Fruit fly (Drosophila melanogaster) whole organism, embryonic: ENCODE results near the gene lok.

Experiments
- B-H2 ChIP-seq: fragments of 200-800 bp; sonication (Bioruptor generic); optimal IDR thresholded peaks from 2 replicates; lab custom pipeline; 2018; ENCODE audit warnings: missing biosample characterization, mild to moderate bottlenecking, missing genetic modification characterization
- Bdp1 ChIP-seq: fragments of 200-800 bp; sonication (Bioruptor generic); optimal IDR thresholded peaks from 3 replicates; lab custom pipeline; 2016; ENCODE audit warnings: missing biosample characterization, missing genetic modification characterization
- CG10274 ChIP-seq: fragments of 200-800 bp; sonication (Bioruptor generic); optimal IDR thresholded peaks from 3 replicates; lab custom pipeline; 2017; ENCODE audit warnings: missing biosample characterization, mild to moderate bottlenecking, missing genetic modification characterization
- CG10543 ChIP-seq: fragments of 200-800 bp; sonication (Bioruptor generic); optimal IDR thresholded peaks from 3 replicates; lab custom pipeline; 2017; ENCODE audit warnings: missing biosample characterization, mild to moderate bottlenecking, missing genetic modification characterization, moderate library complexity
- CG11085 ChIP-seq: fragments of 200-800 bp; sonication (Bioruptor generic); IDR thresholded peaks from 2 replicates; pipeline ENCODE4 v1.3.6; 2022; ENCODE audit warnings: missing biosample characterization, missing genetic modification characterization
- CG11723 ChIP-seq: fragments of 200-800 bp; sonication (Bioruptor generic); optimal IDR thresholded peaks from 2 replicates; lab custom pipeline; 2017; ENCODE audit warnings: missing biosample characterization, mild to moderate bottlenecking, missing genetic modification characterization
- CG12744 ChIP-seq: fragments of 200-800 bp; sonication (Bioruptor generic); optimal IDR thresholded peaks from 2 replicates; lab custom pipeline; 2016; ENCODE audit warnings: missing biosample characterization, missing genetic modification characterization
- CG14014 ChIP-seq: fragments of 200-800 bp; sonication (Bioruptor generic); IDR thresholded peaks from 2 replicates; pipeline ENCODE4 v1.3.6; 2022; ENCODE audit warnings: missing biosample characterization, missing genetic modification characterization
- CG15073 ChIP-seq: fragments of 200-800 bp; sonication (Bioruptor generic); optimal IDR thresholded peaks from 2 replicates; lab custom pipeline; 2016; ENCODE audit warnings: missing biosample characterization, missing genetic modification characterization
- CG1603 ChIP-seq: fragments of 200-800 bp; sonication (Bioruptor generic); optimal IDR thresholded peaks from 2 replicates; lab custom pipeline; 2019; ENCODE audit warnings: missing biosample characterization, mild to moderate bottlenecking, missing genetic modification characterization, moderate library complexity
- CG17328 ChIP-seq: fragments of 200-800 bp; sonication (Bioruptor generic); IDR thresholded peaks from 2 replicates; pipeline ENCODE4 v1.3.6; 2022; ENCODE audit warnings: missing biosample characterization, missing genetic modification characterization
- CG17912 ChIP-seq: fragments of 200-800 bp; sonication (Bioruptor generic); optimal IDR thresholded peaks from 2 replicates; lab custom pipeline; 2018; ENCODE audit warnings: missing biosample characterization, mild to moderate bottlenecking, missing genetic modification characterization
- CG33557 ChIP-seq: fragments of 200-800 bp; sonication (Bioruptor generic); optimal IDR thresholded peaks from 2 replicates; lab custom pipeline; 2019; ENCODE audit warnings: missing biosample characterization, mild to moderate bottlenecking, missing genetic modification characterization, moderate library complexity
- CG4820 ChIP-seq: fragments of 200-800 bp; sonication (Bioruptor generic); optimal IDR thresholded peaks from 3 replicates; lab custom pipeline; 2016; ENCODE audit warnings: missing biosample characterization, missing genetic modification characterization
- CG5180 ChIP-seq: fragments of 200-800 bp; sonication (Bioruptor generic); optimal IDR thresholded peaks from 3 replicates; lab custom pipeline; 2017; ENCODE audit warnings: missing biosample characterization, missing genetic modification characterization, mild to moderate bottlenecking, moderate library complexity, missing genetic modification reagents
- CG6813 ChIP-seq: fragments of 200-800 bp; sonication (Bioruptor generic); optimal IDR thresholded peaks from 2 replicates; lab custom pipeline; 2017; ENCODE audit warnings: missing biosample characterization, missing genetic modification characterization, mild to moderate bottlenecking, moderate library complexity, missing genetic modification reagents
- CG7372 ChIP-seq: fragments of 200-800 bp; sonication (Bioruptor generic); IDR thresholded peaks from 2 replicates; pipeline ENCODE4 v1.3.6; 2022; ENCODE audit warnings: missing biosample characterization, missing genetic modification characterization
- CG7839 ChIP-seq: fragments of 200-800 bp; sonication (Bioruptor generic); optimal IDR thresholded peaks from 3 replicates; lab custom pipeline; 2018; ENCODE audit warnings: missing biosample characterization, mild to moderate bottlenecking, missing genetic modification characterization, moderate library complexity
- CG9215 ChIP-seq: fragments of 200-800 bp; sonication (Bioruptor generic); IDR thresholded peaks from 2 replicates; pipeline ENCODE4 v1.3.6; 2022; ENCODE audit warnings: missing biosample characterization, missing genetic modification characterization
- Chrac-16 ChIP-seq: fragments of 200-800 bp; sonication (Bioruptor generic); optimal IDR thresholded peaks from 3 replicates; lab custom pipeline; 2016; ENCODE audit warnings: missing biosample characterization, missing genetic modification characterization
- CrebB ChIP-seq: fragments of 200-800 bp; sonication (Bioruptor generic); optimal IDR thresholded peaks from 3 replicates; lab custom pipeline; 2018; ENCODE audit warnings: missing biosample characterization, mild to moderate bottlenecking, missing genetic modification characterization
- Deaf1 ChIP-seq: fragments of 200-800 bp; optimal IDR thresholded peaks from 3 replicates; lab custom pipeline; 2019; ENCODE audit warnings: missing biosample characterization, mild to moderate bottlenecking, missing genetic modification characterization, moderate library complexity
- Dref ChIP-seq: fragments of 200-800 bp; sonication (Bioruptor generic); IDR thresholded peaks from 2 replicates; pipeline ENCODE4 v1.3.6; 2022; ENCODE audit warnings: missing biosample characterization, missing genetic modification characterization
- Ets97D ChIP-seq: fragments of 200-800 bp; sonication (Bioruptor generic); optimal IDR thresholded peaks from 3 replicates; lab custom pipeline; 2016; ENCODE audit warnings: missing biosample characterization, missing genetic modification characterization
- Gug ChIP-seq: fragments of 200-800 bp; sonication (Bioruptor generic); IDR thresholded peaks from 4 replicates; pipeline ENCODE4 v1.3.6; 2022; ENCODE audit warnings: missing biosample characterization, missing genetic modification characterization
- Hand ChIP-seq: fragments of 200-800 bp; sonication (Bioruptor generic); optimal IDR thresholded peaks from 2 replicates; lab custom pipeline; 2017; ENCODE audit warnings: mild to moderate bottlenecking, missing biosample characterization, missing genetic modification reagents, missing genetic modification characterization
- Hey ChIP-seq: fragments of 200-800 bp; sonication (Bioruptor generic); optimal IDR thresholded peaks from 3 replicates; lab custom pipeline; 2018; ENCODE audit warnings: missing biosample characterization, mild to moderate bottlenecking, missing genetic modification characterization
- Hmr ChIP-seq: fragments of 200-800 bp; sonication (Bioruptor generic); optimal IDR thresholded peaks from 3 replicates; lab custom pipeline; 2017; ENCODE audit warnings: mild to moderate bottlenecking, missing biosample characterization, missing genetic modification reagents, missing genetic modification characterization
- MESR4 ChIP-seq: fragments of 200-800 bp; sonication (Bioruptor generic); optimal IDR thresholded peaks from 2 replicates; lab custom pipeline; 2018; ENCODE audit warnings: missing biosample characterization, mild to moderate bottlenecking, missing genetic modification characterization, moderate library complexity
- MTF-1 ChIP-seq: fragments of 200-800 bp; sonication (Bioruptor generic); optimal IDR thresholded peaks from 2 replicates; lab custom pipeline; 2018; ENCODE audit warnings: missing biosample characterization, mild to moderate bottlenecking, missing genetic modification characterization, borderline replicate concordance
- Mrtf ChIP-seq: fragments of 200-800 bp; sonication (Bioruptor generic); IDR thresholded peaks from 3 replicates; pipeline ENCODE4 v1.3.6; 2022; ENCODE audit warnings: missing biosample characterization, missing genetic modification characterization
- NC2α ChIP-seq: fragments of 200-800 bp; sonication (Bioruptor generic); optimal IDR thresholded peaks from 2 replicates; lab custom pipeline; 2016; ENCODE audit warnings: missing biosample characterization, missing genetic modification characterization
- NC2β ChIP-seq: fragments of 200-800 bp; sonication (Bioruptor generic); optimal IDR thresholded peaks from 2 replicates; lab custom pipeline; 2016; ENCODE audit warnings: missing biosample characterization, missing genetic modification characterization
- Nf-YA ChIP-seq: fragments of 200-800 bp; sonication (Bioruptor generic); IDR thresholded peaks from 2 replicates; pipeline ENCODE4 v1.3.6; 2022; ENCODE audit warnings: missing biosample characterization, missing genetic modification characterization
- Nf-YC ChIP-seq: fragments of 200-800 bp; optimal IDR thresholded peaks from 3 replicates; lab custom pipeline; 2019; ENCODE audit warnings: missing biosample characterization, mild to moderate bottlenecking, missing genetic modification characterization, moderate library complexity
- Pdp1 ChIP-seq, 2 experiments: fragments of 200-800 bp; sonication (Bioruptor generic); optimal IDR thresholded peaks; 3 replicates each; lab custom pipeline; 2016; ENCODE audit warnings: missing biosample characterization in 2 of 2, missing genetic modification characterization in 2 of 2, mild to moderate bottlenecking in 1 of 2, moderate library complexity in 1 of 2
- Side ChIP-seq: fragments of 200-800 bp; sonication (Bioruptor generic); optimal IDR thresholded peaks from 2 replicates; lab custom pipeline; 2016; ENCODE audit warnings: missing biosample characterization, missing genetic modification characterization
- Six4 ChIP-seq: fragments of 200-800 bp; sonication (Bioruptor generic); optimal IDR thresholded peaks from 2 replicates; lab custom pipeline; 2016; ENCODE audit warnings: missing biosample characterization, missing genetic modification characterization
- ab ChIP-seq: fragments of 200-800 bp; sonication (Bioruptor generic); optimal IDR thresholded peaks from 2 replicates; lab custom pipeline; 2016; ENCODE audit warnings: missing biosample characterization, missing genetic modification characterization
- bigmax ChIP-seq: fragments of 200-800 bp; sonication (Bioruptor generic); optimal IDR thresholded peaks from 2 replicates; lab custom pipeline; 2018; ENCODE audit warnings: missing biosample characterization, mild to moderate bottlenecking, missing genetic modification characterization
- cad ChIP-seq: fragments of >200 bp; optimal IDR thresholded peaks from 2 replicates; lab custom pipeline; 2017; ENCODE audit warnings: missing biosample characterization, missing genetic modification characterization
- croc ChIP-seq: fragments of 200-800 bp; sonication (Bioruptor generic); conservative IDR thresholded peaks from 3 replicates; pipeline ENCODE4 v1.3.6; 2022; ENCODE audit warnings: missing biosample characterization, missing genetic modification characterization
- gfzf ChIP-seq: fragments of 200-800 bp; sonication (Bioruptor generic); optimal IDR thresholded peaks from 2 replicates; lab custom pipeline; 2016; ENCODE audit warnings: missing biosample characterization, mild to moderate bottlenecking, missing genetic modification characterization, moderate library complexity
- gsb-n ChIP-seq: fragments of 200-800 bp; sonication (Bioruptor generic); optimal IDR thresholded peaks from 3 replicates; lab custom pipeline; 2018; ENCODE audit warnings: missing biosample characterization, mild to moderate bottlenecking, missing genetic modification characterization
- lola ChIP-seq, 3 experiments: fragments of >200 bp in 2 of 3; fragments of 200-800 bp in 1 of 3; sonication (Bioruptor generic) in 1 of 3; optimal IDR thresholded peaks; 2 replicates each; lab custom pipeline; 2017 to 2019; ENCODE audit warnings: missing biosample characterization in 3 of 3, missing genetic modification characterization in 3 of 3, mild to moderate bottlenecking in 1 of 3, moderate library complexity in 1 of 3
- maf-S ChIP-seq: fragments of 200-800 bp; sonication (Bioruptor generic); optimal IDR thresholded peaks from 2 replicates; lab custom pipeline; 2016; ENCODE audit warnings: missing biosample characterization, missing genetic modification characterization
- phol ChIP-seq: fragments of 200-800 bp; sonication (Bioruptor generic); optimal IDR thresholded peaks from 3 replicates; lab custom pipeline; 2018; ENCODE audit warnings: missing biosample characterization, mild to moderate bottlenecking, missing genetic modification characterization, moderate library complexity
- sens ChIP-seq: fragments of 200-800 bp; sonication (Bioruptor generic); peaks from one replicate; lab custom pipeline; 2016; ENCODE audit warnings: missing biosample characterization, missing genetic modification characterization
- usp ChIP-seq: fragments of >200 bp; optimal IDR thresholded peaks from 2 replicates; lab custom pipeline; 2017; ENCODE audit warnings: missing biosample characterization, missing genetic modification characterization
- z ChIP-seq: fragments of 200-800 bp; sonication (Bioruptor generic); IDR thresholded peaks from 3 replicates; pipeline ENCODE4 v1.3.6; 2022; ENCODE audit warnings: missing biosample characterization, missing genetic modification characterization

The lok gene

dm6 chr2L:20061018-20061657, at the start of gene lok, which contains the start of gene barr:
lok (plus strand) TSS chr2L:20061422.
barr (minus strand) TSS chr2L:20061370.
- no peak for TF ChIP-seq z (GFP tag; lab: Robert Waterston, UW)
- TF ChIP-seq CG5180 (GFP tag; lab: Kevin White, UChicago) = no peak
- TF ChIP-seq MTF-1 (GFP tag; lab: Kevin White, UChicago) = no peak
- TF ChIP-seq CG14014 (GFP tag; lab: Robert Waterston, UW) = 0 out of 2 replicates have a peak, but pooled peaks have one; percentile 7
- no peak for TF ChIP-seq NC2β (GFP tag; lab: Kevin White, UChicago)
- TF ChIP-seq Nf-YA (GFP tag; lab: Robert Waterston, UW) = no peak
- peak; percentile 51 for TF ChIP-seq Ets97D
- peak; percentile 63 for TF ChIP-seq CG7839
- no peak for TF ChIP-seq CG15073 (GFP tag; lab: Kevin White, UChicago)
- TF ChIP-seq gfzf = peak; percentile 21
- TF ChIP-seq CG33557 (GFP tag; lab: Kevin White, UChicago) = peak; percentile 25
- TF ChIP-seq CG6813 (GFP tag; lab: Kevin White, UChicago) = no peak
- TF ChIP-seq phol = peak; percentile 81
- peak; percentile 56 for TF ChIP-seq Chrac-16
- no peak for TF ChIP-seq usp (GFP tag; lab: Kevin White, UChicago)
- peak; percentile 28; the same call in 2 of the 3 replicates for TF ChIP-seq croc (GFP tag; lab: Robert Waterston, UW)
- no peak for TF ChIP-seq ab
- TF ChIP-seq Bdp1 = peak; percentile 24
- TF ChIP-seq CG1603 (tag; lab: Kevin White, UChicago) = peak; percentile 17
- TF ChIP-seq CG10543 (GFP tag; lab: Kevin White, UChicago) = peak; percentile 62
- no peak for TF ChIP-seq maf-S (GFP tag; lab: Kevin White, UChicago)
- TF ChIP-seq Nf-YC (tag; lab: Kevin White, UChicago) = no peak
- peak; percentile 7 for TF ChIP-seq Six4 (GFP tag; lab: Kevin White, UChicago)
- no peak for TF ChIP-seq CG10274 (GFP tag; lab: Kevin White, UChicago)
- TF ChIP-seq CG17912 = no peak
- TF ChIP-seq CG4820 (GFP tag; lab: Kevin White, UChicago) = peak; percentile 52
- no peak for TF ChIP-seq Mrtf
- no peak for TF ChIP-seq gsb-n (tag; lab: Kevin White, UChicago)
- no peak for TF ChIP-seq Dref (GFP tag; lab: Robert Waterston, UW)
- no peak for TF ChIP-seq Deaf1
- TF ChIP-seq Hmr = peak; percentile 35
- peak; percentile 1 for TF ChIP-seq CG12744 (GFP tag; lab: Kevin White, UChicago)
- no peak for TF ChIP-seq NC2α (GFP tag; lab: Kevin White, UChicago)
- no peak for TF ChIP-seq B-H2
- TF ChIP-seq Gug = peak; percentile 25; the same call in 1 of the 4 replicates
- peak; percentile 88 for TF ChIP-seq sens (GFP tag; lab: Kevin White, UChicago)
- peak; percentile 60 for TF ChIP-seq CG9215 (GFP tag; lab: Robert Waterston, UW)
- TF ChIP-seq CrebB (tag; lab: Kevin White, UChicago) = no peak
- peak; percentile 23 for TF ChIP-seq CG11723 (GFP tag; lab: Kevin White, UChicago)
- peak; percentile 12; the same call in 1 of the 2 replicates for TF ChIP-seq CG7372 (GFP tag; lab: Robert Waterston, UW)
- peak; percentile 68 for TF ChIP-seq MESR4 (GFP tag; lab: Kevin White, UChicago)
- TF ChIP-seq Pdp1 (GFP tag; optimal IDR thresholded peaks at IDR 0.05; lab: Kevin White, UChicago) = peak in 1 of 2 experiments; percentile 56
- TF ChIP-seq CG11085 = no peak
- no peak for TF ChIP-seq CG17328
- TF ChIP-seq cad (GFP tag; lab: Kevin White, UChicago) = no peak
- peak in 1 of 3 experiments; percentile 59 for TF ChIP-seq lola (GFP tag; optimal IDR thresholded peaks at IDR 0.05; lab: Kevin White, UChicago)
- peak; percentile 2 for TF ChIP-seq Side (GFP tag; lab: Kevin White, UChicago)
- no peak for TF ChIP-seq Hey (tag; lab: Kevin White, UChicago)
- TF ChIP-seq bigmax (GFP tag; lab: Kevin White, UChicago) = no peak
- TF ChIP-seq Hand (GFP tag; lab: Kevin White, UChicago) = no peak
